Worm (Caenorhabditis elegans) whole organism, young adult: Measurements from ENCODE around the gene dpf-7.

Source experiments
- B0261.1 ChIP-seq: sonication (generic microtip); optimal IDR thresholded peaks from 2 replicates; lab custom pipeline; 2016; ENCODE audit warnings: mild to moderate bottlenecking, missing genetic modification characterization, moderate library complexity, missing compliant biosample characterization
- D2030.7 ChIP-seq: fragments of 200-800 bp; sonication (Bioruptor generic); IDR thresholded peaks from 2 replicates; pipeline ENCODE4 v1.3.6; 2022; ENCODE audit warnings: missing genetic modification reagents, missing genetic modification characterization, missing compliant biosample characterization
- F22D6.2 ChIP-seq: sonication (generic microtip); optimal IDR thresholded peaks from 2 replicates; lab custom pipeline; 2016; ENCODE audit warnings: mild to moderate bottlenecking, missing genetic modification characterization, missing compliant biosample characterization
- F23B12.7 ChIP-seq: sonication (generic microtip); optimal IDR thresholded peaks from 2 replicates; lab custom pipeline; 2017; ENCODE audit warnings: missing genetic modification characterization, mild to moderate bottlenecking, missing compliant biosample characterization, antibody characterized with exemption, moderate library complexity; ENCODE audit not compliant: insufficient read depth
- F33H1.4 ChIP-seq: fragments of 200-800 bp; sonication (Bioruptor generic); IDR thresholded peaks from 2 replicates; pipeline ENCODE4 v1.3.6; 2022; ENCODE audit warnings: missing genetic modification reagents, missing genetic modification characterization, missing compliant biosample characterization
- F49E8.2 ChIP-seq: sonication (generic microtip); optimal IDR thresholded peaks from 3 replicates; lab custom pipeline; 2017; ENCODE audit warnings: missing genetic modification characterization, mild to moderate bottlenecking, missing compliant biosample characterization, antibody characterized with exemption, moderate library complexity; ENCODE audit not compliant: insufficient read depth
- Y56A3A.18 ChIP-seq: fragments of 200-800 bp; sonication (Bioruptor generic); IDR thresholded peaks from 2 replicates; pipeline ENCODE4 v1.3.6; 2022; ENCODE audit warnings: missing genetic modification reagents, missing genetic modification characterization, missing compliant biosample characterization
- Y67H2A.10 ChIP-seq: fragments of 200-800 bp; sonication (Bioruptor generic); conservative IDR thresholded peaks from 2 replicates; pipeline ENCODE4 v1.3.6; 2022; ENCODE audit warnings: missing genetic modification reagents, missing genetic modification characterization, missing compliant biosample characterization
- aptf-2 ChIP-seq: fragments of 200-800 bp; sonication (Bioruptor generic); conservative IDR thresholded peaks from 2 replicates; pipeline ENCODE4 v1.3.6; 2022; ENCODE audit warnings: missing genetic modification reagents, missing genetic modification characterization, missing compliant biosample characterization
- aptf-3 ChIP-seq: fragments of 200-800 bp; sonication (Bioruptor generic); IDR thresholded peaks from 2 replicates; pipeline ENCODE4 v1.3.6; 2022; ENCODE audit warnings: missing genetic modification characterization, missing compliant biosample characterization
- attf-5 ChIP-seq: fragments of 200-800 bp; sonication (Bioruptor generic); optimal IDR thresholded peaks from 2 replicates; lab custom pipeline; 2018; ENCODE audit warnings: mild to moderate bottlenecking, missing genetic modification characterization, missing compliant biosample characterization
- attf-6 ChIP-seq: fragments of 200-800 bp; sonication (Bioruptor generic); IDR thresholded peaks from 2 replicates; pipeline ENCODE4 v1.3.6; 2022; ENCODE audit warnings: missing genetic modification reagents, missing genetic modification characterization, missing compliant biosample characterization
- cebp-1 ChIP-seq, 2 experiments: fragments of 200-800 bp in 1 of 2; sonication (Bioruptor generic) in 1 of 2; sonication (generic microtip) in 1 of 2; IDR thresholded peaks in 1 of 2; optimal IDR thresholded peaks in 1 of 2; 2 replicates each; pipeline versions ENCODE4 v1.3.6 to Lab custom; 2017 to 2022; ENCODE audit warnings: missing compliant biosample characterization in 2 of 2, missing genetic modification characterization in 2 of 2, mild to moderate bottlenecking in 1 of 2, missing genetic modification reagents in 1 of 2, moderate library complexity in 1 of 2
- ceh-40 ChIP-seq: fragments of 200-800 bp; sonication (Bioruptor generic); IDR thresholded peaks from 2 replicates; pipeline ENCODE4 v1.3.6; 2022; ENCODE audit warnings: missing genetic modification characterization, missing compliant biosample characterization
- dpff-1 ChIP-seq: sonication (generic microtip); optimal IDR thresholded peaks from 2 replicates; lab custom pipeline; 2017; ENCODE audit warnings: mild to moderate bottlenecking, missing genetic modification characterization, missing compliant biosample characterization
- dpl-1 ChIP-seq: fragments of 150-350 bp; optimal IDR thresholded peaks from 2 replicates; lab custom pipeline; 2014; ENCODE audit warnings: missing biosample characterization, missing genetic modification reagents, missing genetic modification characterization
- efl-1 ChIP-seq: fragments of 150-350 bp; optimal IDR thresholded peaks from 2 replicates; lab custom pipeline; 2014; ENCODE audit warnings: missing biosample characterization, missing genetic modification reagents, missing genetic modification characterization
- gei-17 ChIP-seq: fragments of 200-800 bp; sonication (Bioruptor generic); optimal IDR thresholded peaks from 2 replicates; lab custom pipeline; 2018; ENCODE audit warnings: mild to moderate bottlenecking, missing genetic modification characterization, missing compliant biosample characterization
- hmg-1.2 ChIP-seq: fragments of 200-800 bp; sonication (Bioruptor generic); IDR thresholded peaks from 2 replicates; pipeline ENCODE4 v1.3.6; 2022; ENCODE audit warnings: missing genetic modification reagents, missing genetic modification characterization, missing compliant biosample characterization
- hsf-1 ChIP-seq: fragments of 200-800 bp; sonication (Bioruptor generic); IDR thresholded peaks from 2 replicates; pipeline ENCODE4 v1.3.6; 2022; ENCODE audit warnings: missing genetic modification reagents, missing genetic modification characterization, missing compliant biosample characterization
- let-607 ChIP-seq, 2 experiments: fragments of 200-800 bp in 1 of 2; sonication (Bioruptor generic) in 1 of 2; sonication (generic microtip) in 1 of 2; optimal IDR thresholded peaks; 2 replicates each; lab custom pipeline; 2016 to 2018; ENCODE audit warnings: mild to moderate bottlenecking in 2 of 2, missing compliant biosample characterization in 2 of 2, missing genetic modification characterization in 2 of 2, moderate library complexity in 2 of 2, missing genotype in 1 of 2
- lin-26 ChIP-seq: fragments of 200-800 bp; sonication (Bioruptor generic); IDR thresholded peaks from 2 replicates; pipeline ENCODE4 v1.3.6; 2022; ENCODE audit warnings: missing genetic modification reagents, missing genetic modification characterization, missing compliant biosample characterization
- lin-40 ChIP-seq: sonication (generic microtip); optimal IDR thresholded peaks from 2 replicates; lab custom pipeline; 2016; ENCODE audit warnings: missing genetic modification characterization, mild to moderate bottlenecking, missing compliant biosample characterization, missing genotype, missing genetic modification reagents
- lin-54 ChIP-seq: fragments of 200-800 bp; sonication (Bioruptor generic); optimal IDR thresholded peaks from 2 replicates; lab custom pipeline; 2018; ENCODE audit warnings: mild to moderate bottlenecking, missing genetic modification characterization, missing compliant biosample characterization
- lsl-1 ChIP-seq: fragments of 200-800 bp; sonication (Bioruptor generic); optimal IDR thresholded peaks from 2 replicates; lab custom pipeline; 2018; ENCODE audit warnings: mild to moderate bottlenecking, missing genetic modification characterization, moderate library complexity, missing compliant biosample characterization
- mcd-1 ChIP-seq: fragments of 200-800 bp; sonication (Bioruptor generic); IDR thresholded peaks from 2 replicates; pipeline ENCODE4 v1.3.6; 2022; ENCODE audit warnings: missing genetic modification reagents, missing genetic modification characterization, missing compliant biosample characterization
- mes-4 ChIP-seq: sonication (generic microtip); optimal IDR thresholded peaks from 2 replicates; lab custom pipeline; 2016; ENCODE audit warnings: missing genotype, missing genetic modification characterization, missing compliant biosample characterization
- nfya-1 ChIP-seq: sonication (generic microtip); optimal IDR thresholded peaks from 2 replicates; lab custom pipeline; 2017; ENCODE audit warnings: antibody characterized with exemption, missing compliant biosample characterization, missing genetic modification characterization, borderline replicate concordance; ENCODE audit not compliant: insufficient read depth
- nfyb-1 ChIP-seq: fragments of 200-800 bp; sonication (Bioruptor generic); IDR thresholded peaks from 2 replicates; pipeline ENCODE4 v1.3.6; 2022; ENCODE audit warnings: missing genetic modification reagents, missing genetic modification characterization, missing compliant biosample characterization
- pbrm-1 ChIP-seq: fragments of 200-800 bp; sonication (Bioruptor generic); IDR thresholded peaks from 2 replicates; pipeline ENCODE4 v1.3.6; 2022; ENCODE audit warnings: missing genetic modification reagents, missing genetic modification characterization, missing compliant biosample characterization
- rec-8 ChIP-seq, 2 experiments: sonication (generic microtip); optimal IDR thresholded peaks; 2 replicates each; lab custom pipeline; 2016; ENCODE audit warnings: mild to moderate bottlenecking in 2 of 2, missing genetic modification characterization in 2 of 2, missing genetic modification reagents in 2 of 2, missing genotype in 2 of 2, missing biosample characterization in 1 of 2, missing compliant biosample characterization in 1 of 2, moderate library complexity in 1 of 2
- rpc-1 ChIP-seq, 2 experiments: fragments of 150-350 bp in 1 of 2; sonication (generic microtip) in 1 of 2; optimal IDR thresholded peaks; 2 replicates each; lab custom pipeline; 2014 to 2018; ENCODE audit warnings: missing biosample characterization in 1 of 2, missing genetic modification characterization in 1 of 2, missing genetic modification reagents in 1 of 2, missing genotype in 1 of 2
- sdz-38 ChIP-seq: sonication (generic microtip); optimal IDR thresholded peaks from 2 replicates; lab custom pipeline; 2016; ENCODE audit warnings: missing genotype, missing genetic modification characterization, missing compliant biosample characterization
- snpc-1.1 ChIP-seq: sonication (generic microtip); optimal IDR thresholded peaks from 2 replicates; lab custom pipeline; 2017; ENCODE audit warnings: missing genetic modification characterization, mild to moderate bottlenecking, missing compliant biosample characterization, antibody characterized with exemption, moderate library complexity, missing genotype, missing genetic modification reagents; ENCODE audit not compliant: insufficient read depth
- snpc-1.3 ChIP-seq: sonication (generic microtip); optimal IDR thresholded peaks from 2 replicates; lab custom pipeline; 2017; ENCODE audit warnings: missing genetic modification characterization, mild to moderate bottlenecking, missing compliant biosample characterization, antibody characterized with exemption, moderate library complexity, missing genotype, missing genetic modification reagents; ENCODE audit not compliant: insufficient read depth
- snpc-4 ChIP-seq, 5 experiments: fragments of 150-350 bp in 1 of 5; sonication (generic microtip) in 4 of 5; optimal IDR thresholded peaks; 2 replicates each; lab custom pipeline; 2014 to 2018; ENCODE audit warnings: missing genetic modification characterization in 5 of 5, missing biosample characterization in 3 of 5, antibody characterized with exemption in 2 of 5, mild to moderate bottlenecking in 2 of 5, missing compliant biosample characterization in 2 of 5, missing genotype in 2 of 5, moderate library complexity in 2 of 5, missing genetic modification reagents in 1 of 5
- somi-1 ChIP-seq: fragments of 200-800 bp; sonication (Bioruptor generic); optimal IDR thresholded peaks from 2 replicates; lab custom pipeline; 2018; ENCODE audit warnings: mild to moderate bottlenecking, missing genetic modification characterization, missing compliant biosample characterization
- tbp1 ChIP-seq: fragments of 200-800 bp; sonication (Bioruptor generic); optimal IDR thresholded peaks from 2 replicates; lab custom pipeline; 2018; ENCODE audit warnings: mild to moderate bottlenecking, missing genetic modification characterization, missing compliant biosample characterization
- unc-130 ChIP-seq: sonication (generic microtip); optimal IDR thresholded peaks from 2 replicates; lab custom pipeline; 2016; ENCODE audit warnings: missing genetic modification reagents, missing genetic modification characterization, missing compliant biosample characterization
- ztf-18 ChIP-seq: sonication (generic microtip); optimal IDR thresholded peaks from 2 replicates; lab custom pipeline; 2016; ENCODE audit warnings: missing genotype, mild to moderate bottlenecking, missing genetic modification characterization, missing compliant biosample characterization
- ztf-3 ChIP-seq: fragments of 200-800 bp; sonication (Bioruptor generic); optimal IDR thresholded peaks from 2 replicates; lab custom pipeline; 2018; ENCODE audit warnings: mild to moderate bottlenecking, missing genetic modification characterization, missing compliant biosample characterization

Gene dpf-7

DNA sequence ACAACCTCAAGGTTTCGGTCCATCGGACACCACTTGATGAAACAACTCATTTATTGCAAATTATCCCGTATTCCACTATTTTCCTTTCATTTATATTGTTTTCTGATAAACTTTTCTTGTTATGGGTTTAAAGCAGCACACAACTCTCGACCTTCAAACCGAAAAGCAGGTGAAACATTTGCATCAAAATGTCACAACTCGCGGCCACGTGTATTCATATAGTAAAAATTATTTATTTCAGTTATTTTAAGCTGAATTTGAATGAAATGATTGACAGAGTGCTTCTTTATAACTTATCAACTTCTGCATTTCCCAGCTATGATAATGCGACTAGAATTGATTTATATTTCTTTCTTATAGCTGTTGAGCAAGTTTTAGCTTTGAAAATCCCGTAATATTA, 9.5 kb upstream of the dpf-7 start, which contains the start of gene srw-95 (continued):
- TF ChIP-seq nfyb-1: no peak
- TF ChIP-seq F33H1.4 (GFP tag; lab: Robert Waterston, UW): no peak
- no peak for TF ChIP-seq rpc-1 (optimal IDR thresholded peaks at IDR 0.05; lab: Kevin White, UChicago)
- TF ChIP-seq rpc-1 (tag; optimal IDR thresholded peaks at IDR 0.05; lab: Kevin White, UChicago): no peak
- no peak for TF ChIP-seq F23B12.7
- TF ChIP-seq aptf-3: no peak
- TF ChIP-seq mes-4 (tag; lab: Kevin White, UChicago): no peak
- no peak for TF ChIP-seq D2030.7 (GFP tag; lab: Robert Waterston, UW)
- no peak for TF ChIP-seq snpc-4 (GFP tag; optimal IDR thresholded peaks at IDR 0.05; lab: Kevin White, UChicago)
- peak in 2 of 4 experiments; percentile 51 to 81 for TF ChIP-seq snpc-4 (tag; optimal IDR thresholded peaks at IDR 0.05; lab: Kevin White, UChicago)
- no peak for TF ChIP-seq nfya-1
- no peak for TF ChIP-seq B0261.1 (tag; lab: Kevin White, UChicago)
- no peak for TF ChIP-seq let-607 (tag; optimal IDR thresholded peaks at IDR 0.05; lab: Kevin White, UChicago)
- no peak for TF ChIP-seq gei-17 (GFP tag; lab: Kevin White, UChicago)
- 0 out of 2 replicates have a peak, but pooled peaks have one; percentile 53 for TF ChIP-seq attf-6 (GFP tag; lab: Robert Waterston, UW)
- TF ChIP-seq lin-40 (tag; lab: Kevin White, UChicago): no peak
- TF ChIP-seq efl-1 (GFP tag; lab: Kevin White, UChicago): no peak
- TF ChIP-seq dpff-1 (tag; lab: Kevin White, UChicago): no peak
- TF ChIP-seq unc-130: peak; percentile 5
- peak; percentile 38 for TF ChIP-seq tbp1
- TF ChIP-seq lsl-1 (GFP tag; lab: Kevin White, UChicago): no peak
- no peak for TF ChIP-seq ztf-3 (GFP tag; lab: Kevin White, UChicago)
- TF ChIP-seq sdz-38 (tag; lab: Kevin White, UChicago): no peak
- TF ChIP-seq hsf-1: no peak
- TF ChIP-seq lin-26 (GFP tag; lab: Robert Waterston, UW): 0 out of 2 replicates have a peak, but pooled peaks have one; percentile 18
- TF ChIP-seq somi-1 (GFP tag; lab: Kevin White, UChicago): no peak
- TF ChIP-seq Y56A3A.18 (GFP tag; lab: Robert Waterston, UW): no peak
- TF ChIP-seq F22D6.2 (tag; lab: Kevin White, UChicago): no peak
- peak; percentile 19 for TF ChIP-seq snpc-1.3

ce11 chrIV:4810377-4810984, 8.1 kb upstream of the dpf-7 start, which contains the start of gene eif-1.A:
Gene eif-1.A, plus strand, starts transcription at chrIV:4810934.
- no peak for TF ChIP-seq aptf-2 (GFP tag; lab: Robert Waterston, UW)
- TF ChIP-seq rpc-1 (optimal IDR thresholded peaks at IDR 0.05; lab: Kevin White, UChicago): peak; percentile 4
- TF ChIP-seq rpc-1 (tag; optimal IDR thresholded peaks at IDR 0.05; lab: Kevin White, UChicago): no peak
- TF ChIP-seq F49E8.2: peak; percentile 6
- TF ChIP-seq hmg-1.2 (GFP tag; lab: Robert Waterston, UW): peak; percentile 22; the same call in 1 of the 2 replicates
- peak; percentile 41; the same call in 1 of the 2 replicates for TF ChIP-seq F33H1.4 (GFP tag; lab: Robert Waterston, UW)
- peak; percentile 33 for TF ChIP-seq snpc-4 (GFP tag; optimal IDR thresholded peaks at IDR 0.05; lab: Kevin White, UChicago)
- TF ChIP-seq snpc-4 (tag; optimal IDR thresholded peaks at IDR 0.05; lab: Kevin White, UChicago): peak; percentile 0 to 84 (median 43)
- peak; percentile 39 for TF ChIP-seq lsl-1 (GFP tag; lab: Kevin White, UChicago)
- TF ChIP-seq ztf-18 (tag; lab: Kevin White, UChicago): peak; percentile 15
- peak; percentile 23 for TF ChIP-seq lin-54 (GFP tag; lab: Kevin White, UChicago)
- peak; percentile 46; the same call in 1 of the 2 replicates for TF ChIP-seq D2030.7 (GFP tag; lab: Robert Waterston, UW)
- TF ChIP-seq aptf-3: no peak
- peak; percentile 5 for TF ChIP-seq efl-1 (GFP tag; lab: Kevin White, UChicago)
- TF ChIP-seq rec-8 (tag; optimal IDR thresholded peaks at IDR 0.05; lab: Kevin White, UChicago): no peak
- TF ChIP-seq let-607 (tag; optimal IDR thresholded peaks at IDR 0.05; lab: Kevin White, UChicago): peak in 1 of 2 experiments; percentile 7
- peak; percentile 18 for TF ChIP-seq tbp1
- TF ChIP-seq cebp-1 (GFP tag; IDR thresholded peaks at IDR 0.05; lab: Robert Waterston, UW): no peak
- peak; percentile 39 for TF ChIP-seq cebp-1 (tag; optimal IDR thresholded peaks at IDR 0.05; lab: Kevin White, UChicago)
- TF ChIP-seq attf-5 (GFP tag; lab: Kevin White, UChicago): peak; percentile 66
- no peak for TF ChIP-seq ceh-40 (GFP tag; lab: Robert Waterston, UW)
- peak; percentile 62 for TF ChIP-seq F23B12.7
- TF ChIP-seq snpc-1.1 (tag; lab: Kevin White, UChicago): peak; percentile 20
- no peak for TF ChIP-seq Y67H2A.10 (GFP tag; lab: Robert Waterston, UW)
- TF ChIP-seq pbrm-1: peak; percentile 27; the same call in 1 of the 2 replicates
- TF ChIP-seq mcd-1 (GFP tag; lab: Robert Waterston, UW): peak; percentile 65
- peak; percentile 18 for TF ChIP-seq dpl-1 (GFP tag; lab: Kevin White, UChicago)
